Fruit fly (Drosophila melanogaster): ENCODE results near the gene CG12024.

Gene CG12024

dm6 chr3L:1876215-1876625, 19.3 kb downstream of the CG12024 start, which contains the start of gene dre4 (continued):
- no peak for TF ChIP-seq acj6 (GFP tag; optimal IDR thresholded peaks at IDR 0.05)
- TF ChIP-seq topi (GFP tag; optimal IDR thresholded peaks at IDR 0.05) = peak; percentile 63
- TF ChIP-seq CG6276 (GFP tag; optimal IDR thresholded peaks at IDR 0.05) = peak; percentile 62
- peak; percentile 78 for TF ChIP-seq CG8119 (GFP tag; IDR thresholded peaks at IDR 0.05)
- no peak for TF ChIP-seq CG10669 (GFP tag; optimal IDR thresholded peaks at IDR 0.05)
- TF ChIP-seq Smox (GFP tag; optimal IDR thresholded peaks at IDR 0.05) = no peak
- no peak for TF ChIP-seq fkh (GFP tag; optimal IDR thresholded peaks at IDR 0.05)
- TF ChIP-seq Gug (GFP tag; IDR thresholded peaks at IDR 0.05) = peak; percentile 22; the same call in 1 of the 2 replicates
- TF ChIP-seq eg (GFP tag; IDR thresholded peaks at IDR 0.05) = peak; percentile 86
- peak; percentile 35 for TF ChIP-seq Ets21C (GFP tag; optimal IDR thresholded peaks at IDR 0.05)
- peak; percentile 42; the same call in 1 of the 2 replicates for TF ChIP-seq CG11294 (GFP tag; IDR thresholded peaks at IDR 0.05)
- peak; percentile 6 for TF ChIP-seq CG11762 (GFP tag; optimal IDR thresholded peaks at IDR 0.05; ENCODE audit: insufficient read depth)
- peak; percentile 68 for TF ChIP-seq Ets96B (tag; optimal IDR thresholded peaks at IDR 0.05)
- TF ChIP-seq Hr4 (GFP tag; optimal IDR thresholded peaks at IDR 0.05) = peak; percentile 68

DNA sequence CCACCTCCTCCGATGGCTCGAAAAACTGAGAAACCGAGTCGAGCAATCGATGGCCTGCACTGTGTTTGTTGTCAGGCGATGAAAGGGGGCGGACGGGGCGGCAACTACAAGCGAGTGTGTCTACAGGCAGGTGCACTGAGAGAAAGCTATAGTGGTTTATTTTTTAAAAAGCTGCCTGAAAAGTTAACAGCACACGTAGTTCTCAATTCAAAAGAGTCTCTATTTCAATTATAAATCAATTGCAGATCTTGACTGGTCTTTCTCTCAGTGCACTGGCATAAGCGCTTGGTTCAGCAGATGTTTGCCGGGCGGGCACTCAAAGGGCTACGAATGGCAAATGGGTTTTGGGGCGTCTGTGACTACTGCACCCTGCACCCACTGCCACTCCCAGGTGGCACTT, 23.7 kb downstream of the CG12024 start:
- peak; percentile 69 for TF ChIP-seq CG3919 (GFP tag; optimal IDR thresholded peaks at IDR 0.05)
- no peak for TF ChIP-seq acj6 (GFP tag; optimal IDR thresholded peaks at IDR 0.05)
- TF ChIP-seq Gug (GFP tag; IDR thresholded peaks at IDR 0.05) = peak; percentile 70
- no peak for TF ChIP-seq vri (GFP tag; optimal IDR thresholded peaks at IDR 0.05)
- peak; percentile 39 for TF ChIP-seq spab (GFP tag; optimal IDR thresholded peaks at IDR 0.05)
- TF ChIP-seq CG10631 (GFP tag; optimal IDR thresholded peaks at IDR 0.05) = peak; percentile 0
- TF ChIP-seq dsx (GFP tag; optimal IDR thresholded peaks at IDR 0.05; ENCODE audit: poor library complexity, severe bottlenecking) = peak; percentile 42
- TF ChIP-seq Smox (GFP tag; optimal IDR thresholded peaks at IDR 0.05) = no peak
- peak; percentile 15 for TF ChIP-seq cyc (GFP tag; optimal IDR thresholded peaks at IDR 0.05)
- TF ChIP-seq eg (GFP tag; IDR thresholded peaks at IDR 0.05) = peak; percentile 84
- TF ChIP-seq Ets96B (tag; optimal IDR thresholded peaks at IDR 0.05) = peak; percentile 47
- TF ChIP-seq CG6792 (GFP tag; optimal IDR thresholded peaks at IDR 0.05) = no peak
- no peak for TF ChIP-seq Blimp-1 (GFP tag; optimal IDR thresholded peaks at IDR 0.05)
- TF ChIP-seq svp (GFP tag) = peak; percentile 44
- peak; percentile 14 for TF ChIP-seq CG11762 (GFP tag; optimal IDR thresholded peaks at IDR 0.05; ENCODE audit: insufficient read depth)
- no peak for TF ChIP-seq salr (GFP tag; optimal IDR thresholded peaks at IDR 0.05)
- TF ChIP-seq OdsH (GFP tag; optimal IDR thresholded peaks at IDR 0.05) = no peak
- TF ChIP-seq Lpt (GFP tag; optimal IDR thresholded peaks at IDR 0.05) = no peak
- TF ChIP-seq CG32006 (GFP tag; optimal IDR thresholded peaks at IDR 0.05) = peak; percentile 36
- TF ChIP-seq fd59A (GFP tag; optimal IDR thresholded peaks at IDR 0.05) = no peak
- peak; percentile 40 for TF ChIP-seq CG10669 (GFP tag; optimal IDR thresholded peaks at IDR 0.05)
- TF ChIP-seq CG6276 (GFP tag; optimal IDR thresholded peaks at IDR 0.05) = peak; percentile 51
- no peak for TF ChIP-seq Hr39 (GFP tag; optimal IDR thresholded peaks at IDR 0.05)
- no peak for TF ChIP-seq CG31627 (GFP tag; optimal IDR thresholded peaks at IDR 0.05)
- TF ChIP-seq Met (GFP tag; optimal IDR thresholded peaks at IDR 0.05) = no peak
- no peak for TF ChIP-seq Ets21C (GFP tag; optimal IDR thresholded peaks at IDR 0.05)
- peak; percentile 38 for TF ChIP-seq CG6808 (GFP tag; optimal IDR thresholded peaks at IDR 0.05)
- TF ChIP-seq CG7368 (GFP tag; optimal IDR thresholded peaks at IDR 0.05) = peak; percentile 33
- TF ChIP-seq lz (GFP tag; optimal IDR thresholded peaks at IDR 0.05) = no peak
- peak; percentile 13 for TF ChIP-seq Hr4 (GFP tag; optimal IDR thresholded peaks at IDR 0.05)
- TF ChIP-seq Eip93F (GFP tag; optimal IDR thresholded peaks at IDR 0.05) = no peak
- TF ChIP-seq CG1621 (tag; optimal IDR thresholded peaks at IDR 0.05) = no peak
- TF ChIP-seq CG8119 (GFP tag; IDR thresholded peaks at IDR 0.05) = peak; percentile 46; the same call in 1 of the 3 replicates
- peak; percentile 57 for TF ChIP-seq CG11294 (GFP tag; IDR thresholded peaks at IDR 0.05)
- TF ChIP-seq CG8632 (GFP tag; optimal IDR thresholded peaks at IDR 0.05) = no peak
- peak; percentile 52 for TF ChIP-seq achi (GFP tag; optimal IDR thresholded peaks at IDR 0.05)
- no peak for TF ChIP-seq net (GFP tag; optimal IDR thresholded peaks at IDR 0.05)
- TF ChIP-seq dac (GFP tag; optimal IDR thresholded peaks at IDR 0.05) = no peak
- TF ChIP-seq CG16779 (tag; optimal IDR thresholded peaks at IDR 0.05) = no peak
- no peak for TF ChIP-seq Sox15 (GFP tag; optimal IDR thresholded peaks at IDR 0.05)
- no peak for TF ChIP-seq CG6854 (GFP tag; optimal IDR thresholded peaks at IDR 0.05)
- no peak for TF ChIP-seq Hr38 (GFP tag; optimal IDR thresholded peaks at IDR 0.05)
- no peak for TF ChIP-seq Sox14 (GFP tag; optimal IDR thresholded peaks at IDR 0.05)
- TF ChIP-seq fd85E (GFP tag; optimal IDR thresholded peaks at IDR 0.05) = no peak
- no peak for TF ChIP-seq CG3032 (tag; optimal IDR thresholded peaks at IDR 0.05)
- no peak for TF ChIP-seq fkh (GFP tag; optimal IDR thresholded peaks at IDR 0.05)
- TF ChIP-seq CG34406 (GFP tag; optimal IDR thresholded peaks at IDR 0.05) = no peak

Data from whole organism, prepupa.